Fruit fly (Drosophila melanogaster) whole organism, wandering third instar larva: ENCODE data around the gene sbm.
A peak's percentile ranks its signal among the peaks of the same experiment; 100 is the strongest.

Source experiments
- Abd-B ChIP-seq: fragments of >200 bp; optimal IDR thresholded peaks from 2 replicates; lab custom pipeline; 2017; ENCODE audit warnings: missing biosample characterization, missing genetic modification characterization
- CG9705 ChIP-seq: fragments of 200-800 bp; sonication (Bioruptor generic); optimal IDR thresholded peaks from 2 replicates; lab custom pipeline; 2018; ENCODE audit warnings: missing biosample characterization, mild to moderate bottlenecking, missing genetic modification characterization
- CrebA ChIP-seq: fragments of 200-800 bp; sonication (Bioruptor generic); optimal IDR thresholded peaks from 2 replicates; lab custom pipeline; 2016; ENCODE audit warnings: missing biosample characterization, mild to moderate bottlenecking, missing genetic modification characterization, borderline replicate concordance
- Dfd ChIP-seq: fragments of >200 bp; optimal IDR thresholded peaks from 2 replicates; lab custom pipeline; 2017; ENCODE audit warnings: missing biosample characterization, missing genetic modification characterization
- Dif ChIP-seq: fragments of 200-275, 200-300 bp; sonication (Bioruptor generic); optimal IDR thresholded peaks from 2 replicates; lab custom pipeline; 2018; ENCODE audit warnings: missing biosample characterization, missing genetic modification characterization; ENCODE audit not compliant: partially characterized antibody
- GATAd ChIP-seq: sonication (Bioruptor generic); optimal IDR thresholded peaks from 2 replicates; lab custom pipeline; 2016; ENCODE audit warnings: missing biosample characterization, missing genetic modification characterization
- HLH106 ChIP-seq: fragments of 200-800 bp; optimal IDR thresholded peaks from 3 replicates; lab custom pipeline; 2019; ENCODE audit warnings: missing biosample characterization, mild to moderate bottlenecking, missing genetic modification characterization, moderate library complexity
- Hnf4 ChIP-seq: fragments of 200-800 bp; sonication (Bioruptor generic); optimal IDR thresholded peaks from 2 replicates; lab custom pipeline; 2016; ENCODE audit warnings: missing biosample characterization, mild to moderate bottlenecking, missing genetic modification characterization
- Hr78 ChIP-seq: fragments of >200 bp; optimal IDR thresholded peaks from 2 replicates; lab custom pipeline; 2017; ENCODE audit warnings: missing biosample characterization, missing genetic modification characterization
- Hr83 ChIP-seq: fragments of 200-300 bp; sonication (Bioruptor generic); optimal IDR thresholded peaks from 2 replicates; lab custom pipeline; 2016; ENCODE audit warnings: missing biosample characterization, mild to moderate bottlenecking, missing genetic modification characterization, moderate library complexity; ENCODE audit not compliant: poor library complexity, severe bottlenecking
- Mio ChIP-seq: sonication (Bioruptor generic); optimal IDR thresholded peaks from 2 replicates; lab custom pipeline; 2016; ENCODE audit warnings: missing biosample characterization, missing genetic modification characterization
- Myc ChIP-seq: fragments of >200 bp; optimal IDR thresholded peaks from 2 replicates; lab custom pipeline; 2017
- N ChIP-seq: fragments of >200 bp; optimal IDR thresholded peaks from 2 replicates; lab custom pipeline; 2018; ENCODE audit warnings: missing biosample characterization, missing external identifiers, missing genetic modification characterization
- OdsH ChIP-seq: fragments of 200-800 bp; sonication (Bioruptor generic); optimal IDR thresholded peaks from 2 replicates; lab custom pipeline; 2016; ENCODE audit warnings: missing biosample characterization, mild to moderate bottlenecking, missing genetic modification characterization
- Rel ChIP-seq, 2 experiments: fragments of 200-800 bp; sonication (Bioruptor generic) in 1 of 2; optimal IDR thresholded peaks; 2 replicates in 1 of 2; 3 replicates in 1 of 2; lab custom pipeline; 2016 to 2019; ENCODE audit warnings: mild to moderate bottlenecking in 2 of 2, missing biosample characterization in 2 of 2, missing genetic modification characterization in 2 of 2, moderate library complexity in 1 of 2
- Sp1 ChIP-seq: fragments of 200-800 bp; sonication (Bioruptor generic); optimal IDR thresholded peaks from 3 replicates; lab custom pipeline; 2019; ENCODE audit warnings: missing biosample characterization, mild to moderate bottlenecking, missing genetic modification characterization, moderate library complexity
- br ChIP-seq: fragments of 200-800 bp; sonication (Bioruptor generic); optimal IDR thresholded peaks from 2 replicates; lab custom pipeline; 2016; ENCODE audit warnings: missing biosample characterization, missing genetic modification characterization
- brk ChIP-seq: fragments of 200-800 bp; sonication (Bioruptor generic); optimal IDR thresholded peaks from 2 replicates; lab custom pipeline; 2016; ENCODE audit warnings: missing biosample characterization, mild to moderate bottlenecking, missing genetic modification characterization
- dl ChIP-seq, 2 experiments: fragments of 175-275, 200-275 bp in 1 of 2; fragments of 200-275 bp in 1 of 2; sonication (Bioruptor generic); optimal IDR thresholded peaks; lab custom pipeline; 2018; ENCODE audit warnings: mild to moderate bottlenecking in 2 of 2, missing biosample characterization in 2 of 2, missing genetic modification characterization in 2 of 2, moderate library complexity in 2 of 2; ENCODE audit not compliant: partially characterized antibody in 2 of 2, insufficient read depth in 1 of 2
- dmrt93B ChIP-seq: fragments of 200-800 bp; sonication (Bioruptor generic); optimal IDR thresholded peaks from 2 replicates; lab custom pipeline; 2018; ENCODE audit warnings: missing biosample characterization, mild to moderate bottlenecking, missing genetic modification characterization
- dsf ChIP-seq: sonication (Bioruptor generic); optimal IDR thresholded peaks from 2 replicates; lab custom pipeline; 2016; ENCODE audit warnings: missing biosample characterization, missing genetic modification characterization, borderline replicate concordance
- ey ChIP-seq: fragments of 200-800 bp; sonication (Bioruptor generic); optimal IDR thresholded peaks from 2 replicates; lab custom pipeline; 2016; ENCODE audit warnings: missing biosample characterization, missing genetic modification characterization
- foxo ChIP-seq, 2 experiments: fragments of 200-800 bp; sonication (Bioruptor generic); optimal IDR thresholded peaks; 2 replicates in 1 of 2; 3 replicates in 1 of 2; lab custom pipeline; 2016 to 2017; ENCODE audit warnings: missing biosample characterization in 2 of 2, missing genetic modification characterization in 2 of 2
- fru ChIP-seq: fragments of 200-800 bp; sonication (Bioruptor generic); optimal IDR thresholded peaks from 3 replicates; lab custom pipeline; 2016; ENCODE audit warnings: missing biosample characterization, mild to moderate bottlenecking, missing genetic modification characterization
- h ChIP-seq: fragments of 200-800 bp; sonication (Bioruptor generic); optimal IDR thresholded peaks from 3 replicates; lab custom pipeline; 2016; ENCODE audit warnings: missing biosample characterization, mild to moderate bottlenecking, missing genetic modification characterization
- jim ChIP-seq: fragments of 175-275, 200-325 bp; sonication (Bioruptor generic); optimal IDR thresholded peaks from 2 replicates; lab custom pipeline; 2016; ENCODE audit warnings: missing biosample characterization, mild to moderate bottlenecking, missing genetic modification characterization
- lola ChIP-seq: fragments of >200 bp; optimal IDR thresholded peaks from 2 replicates; lab custom pipeline; 2017; ENCODE audit warnings: missing biosample characterization, missing genetic modification characterization
- psq ChIP-seq: fragments of 200-800 bp; sonication (Bioruptor generic); optimal IDR thresholded peaks from 3 replicates; lab custom pipeline; 2017; ENCODE audit warnings: missing biosample characterization, mild to moderate bottlenecking, missing genetic modification characterization, moderate library complexity
- rgr ChIP-seq: fragments of 200-800 bp; sonication (Bioruptor generic); optimal IDR thresholded peaks from 3 replicates; lab custom pipeline; 2016; ENCODE audit warnings: missing biosample characterization, mild to moderate bottlenecking, missing genetic modification characterization
- sage ChIP-seq: fragments of 200-800 bp; sonication (Bioruptor generic); optimal IDR thresholded peaks from 2 replicates; lab custom pipeline; 2016; ENCODE audit warnings: missing biosample characterization, mild to moderate bottlenecking, missing genetic modification characterization
- sv ChIP-seq: fragments of 200-800 bp; sonication (Bioruptor generic); optimal IDR thresholded peaks from 3 replicates; lab custom pipeline; 2016; ENCODE audit warnings: missing biosample characterization, missing genetic modification characterization
- tai ChIP-seq: sonication (Bioruptor generic); optimal IDR thresholded peaks from 2 replicates; lab custom pipeline; 2016; ENCODE audit warnings: missing biosample characterization, missing genetic modification characterization
- usp ChIP-seq: fragments of >200 bp; optimal IDR thresholded peaks from 2 replicates; lab custom pipeline; 2017; ENCODE audit warnings: missing biosample characterization, missing genetic modification characterization

The sbm gene

dm6 chrX:14629411-14629810 is 27.0 kb upstream of the sbm start:
- TF ChIP-seq GATAd: no peak
- no peak for TF ChIP-seq tai

- TF ChIP-seq Hr83 (GFP tag; lab: Kevin White, UChicago) (no peak), sv (peak; percentile 49), fru (GFP tag; lab: Kevin White, UChicago) (peak; percentile 1)
These were observed 24.9 kb upstream of the sbm start for dm6 chrX:14627080-14627796.

- TF ChIP-seq GATAd (no peak), Rel (GFP tag; optimal IDR thresholded peaks at IDR 0.05; lab: Kevin White, UChicago) (no peak), Rel (tag; optimal IDR thresholded peaks at IDR 0.05; lab: Kevin White, UChicago) (no peak), tai (no peak), Myc (lab: Kevin White, UChicago) (no peak), dl (GFP tag; optimal IDR thresholded peaks at IDR 0.05; lab: Kevin White, UChicago; ENCODE audit: insufficient read depth in 1 of 2, partially characterized antibody in 2 of 2) (no peak), brk (GFP tag; lab: Kevin White, UChicago) (no peak), sage (no peak), Dif (GFP tag; lab: Kevin White, UChicago) (no peak), rgr (GFP tag; lab: Kevin White, UChicago) (no peak), OdsH (no peak), br (no peak), Abd-B (GFP tag; lab: Kevin White, UChicago) (no peak), dsf (GFP tag; lab: Kevin White, UChicago) (no peak), Dfd (GFP tag; lab: Kevin White, UChicago) (no peak), CrebA (no peak)
These were observed 19.8 kb upstream of the sbm start for dm6 chrX:14622179-14622578.

- TF ChIP-seq Abd-B (GFP tag; lab: Kevin White, UChicago) (no peak), Sp1 (GFP tag; lab: Kevin White, UChicago) (no peak), jim (GFP tag; lab: Kevin White, UChicago) (no peak), ey (GFP tag; lab: Kevin White, UChicago) (no peak), GATAd (no peak), Myc (lab: Kevin White, UChicago) (no peak), fru (GFP tag; lab: Kevin White, UChicago) (no peak), lola (no peak), N (no peak), foxo (GFP tag; optimal IDR thresholded peaks at IDR 0.05; lab: Kevin White, UChicago) (no peak)
These were observed 19.1 kb upstream of the sbm start for dm6 chrX:14621464-14621863.

dm6 chrX:14612302-14612701 is 9.9 kb upstream of the sbm start:
- TF ChIP-seq h (GFP tag; lab: Kevin White, UChicago): peak; percentile 30
- TF ChIP-seq foxo (GFP tag; optimal IDR thresholded peaks at IDR 0.05; lab: Kevin White, UChicago): peak in 1 of 2 experiments; percentile 58
- peak; percentile 48 for TF ChIP-seq HLH106 (tag; lab: Kevin White, UChicago)
- TF ChIP-seq fru (GFP tag; lab: Kevin White, UChicago): peak; percentile 52
- TF ChIP-seq Myc (lab: Kevin White, UChicago): no peak
- peak; percentile 12 for TF ChIP-seq br
- peak; percentile 31 for TF ChIP-seq rgr (GFP tag; lab: Kevin White, UChicago)
- no peak for TF ChIP-seq CG9705 (GFP tag; lab: Kevin White, UChicago)
- TF ChIP-seq Sp1 (GFP tag; lab: Kevin White, UChicago): peak; percentile 17
- peak; percentile 13 for TF ChIP-seq psq (GFP tag; lab: Kevin White, UChicago)
- TF ChIP-seq Mio: no peak
- TF ChIP-seq sv: peak; percentile 42
- TF ChIP-seq OdsH: peak; percentile 17

dm6 chrX:14609222-14609621 is 6.8 kb upstream of the sbm start:
- TF ChIP-seq sage (no peak), dmrt93B (no peak), brk (GFP tag; lab: Kevin White, UChicago) (no peak), Sp1 (GFP tag; lab: Kevin White, UChicago) (no peak), Dfd (GFP tag; lab: Kevin White, UChicago) (no peak), Hr78 (GFP tag; lab: Kevin White, UChicago) (no peak), N (no peak), GATAd (no peak), Hnf4 (GFP tag; lab: Kevin White, UChicago) (no peak), tai (no peak), usp (GFP tag; lab: Kevin White, UChicago) (no peak), lola (no peak), dsf (GFP tag; lab: Kevin White, UChicago) (no peak), ey (GFP tag; lab: Kevin White, UChicago) (no peak), Abd-B (GFP tag; lab: Kevin White, UChicago) (no peak)
